Fruit fly (Drosophila melanogaster) whole organism, embryonic: Measurements from ENCODE around the gene CG46412.

Source experiments
- Aef1 ChIP-seq: fragments of 200-800 bp; sonication (Bioruptor generic); IDR thresholded peaks from 3 replicates; pipeline ENCODE4 v1.3.6; 2022; ENCODE audit warnings: missing biosample characterization, missing genetic modification characterization
- Antp ChIP-seq: fragments of 200-800 bp; sonication (Bioruptor generic); optimal IDR thresholded peaks from 3 replicates; lab custom pipeline; 2016; ENCODE audit warnings: missing biosample characterization, missing genetic modification characterization
- Atf6 ChIP-seq: fragments of 200-800 bp; sonication (Bioruptor generic); IDR thresholded peaks from 2 replicates; pipeline ENCODE4 v1.3.6; 2022; ENCODE audit warnings: missing biosample characterization, missing genetic modification characterization
- BEAF-32 ChIP-seq: fragments of 200-800 bp; sonication (Bioruptor generic); optimal IDR thresholded peaks from 3 replicates; lab custom pipeline; 2017; ENCODE audit warnings: missing biosample characterization, missing genetic modification characterization, mild to moderate bottlenecking, moderate library complexity, missing genetic modification reagents
- Bteb2 ChIP-seq: fragments of 200-800 bp; sonication (Bioruptor generic); optimal IDR thresholded peaks from 2 replicates; lab custom pipeline; 2016; ENCODE audit warnings: missing biosample characterization, missing genetic modification characterization
- CG11398 ChIP-seq: fragments of 200-800 bp; sonication (Bioruptor generic); optimal IDR thresholded peaks from 2 replicates; lab custom pipeline; 2016; ENCODE audit warnings: missing biosample characterization, missing genetic modification characterization
- CG11456 ChIP-seq: fragments of 200-800 bp; sonication (Bioruptor generic); IDR thresholded peaks from 3 replicates; pipeline ENCODE4 v1.3.6; 2022; ENCODE audit warnings: missing biosample characterization, missing genetic modification characterization
- CG12659 ChIP-seq: fragments of 200-800 bp; sonication (Bioruptor generic); optimal IDR thresholded peaks from 3 replicates; lab custom pipeline; 2017; ENCODE audit warnings: mild to moderate bottlenecking, missing biosample characterization, missing genetic modification reagents, missing genetic modification characterization
- CG13624 ChIP-seq: fragments of 200-800 bp; sonication (Bioruptor generic); optimal IDR thresholded peaks from 2 replicates; lab custom pipeline; 2016; ENCODE audit warnings: missing biosample characterization, missing genetic modification characterization
- CG15073 ChIP-seq: fragments of 200-800 bp; sonication (Bioruptor generic); optimal IDR thresholded peaks from 2 replicates; lab custom pipeline; 2016; ENCODE audit warnings: missing biosample characterization, missing genetic modification characterization
- CG17361 ChIP-seq: fragments of 200-800 bp; sonication (Bioruptor generic); IDR thresholded peaks from 3 replicates; pipeline ENCODE4 v1.3.6; 2022; ENCODE audit warnings: missing biosample characterization, missing genetic modification characterization
- CG17568 ChIP-seq: fragments of 200-800 bp; sonication (Bioruptor generic); optimal IDR thresholded peaks from 2 replicates; lab custom pipeline; 2018; ENCODE audit warnings: missing biosample characterization, mild to moderate bottlenecking, missing genetic modification characterization, moderate library complexity
- CG2129 ChIP-seq: fragments of 200-800 bp; sonication (Bioruptor generic); IDR thresholded peaks from 2 replicates; pipeline ENCODE4 v1.3.6; 2022; ENCODE audit warnings: missing biosample characterization, missing genetic modification characterization; ENCODE audit not compliant: partially characterized antibody
- CG2875 ChIP-seq: fragments of 200-800 bp; sonication (Bioruptor generic); optimal IDR thresholded peaks from 2 replicates; lab custom pipeline; 2017; ENCODE audit warnings: missing biosample characterization, mild to moderate bottlenecking, missing genetic modification characterization, missing genetic modification reagents
- CG3407 ChIP-seq: fragments of 200-800 bp; sonication (Bioruptor generic); optimal IDR thresholded peaks from 2 replicates; lab custom pipeline; 2018; ENCODE audit warnings: missing biosample characterization, mild to moderate bottlenecking, missing genetic modification characterization
- CG34376 ChIP-seq: fragments of 200-800 bp; sonication (Bioruptor generic); optimal IDR thresholded peaks from 2 replicates; lab custom pipeline; 2018; ENCODE audit warnings: missing biosample characterization, mild to moderate bottlenecking, missing genetic modification characterization
- CG6272 ChIP-seq: fragments of 200-800 bp; sonication (Bioruptor generic); IDR thresholded peaks from 2 replicates; pipeline ENCODE4 v1.3.6; 2022; ENCODE audit warnings: missing biosample characterization, missing genetic modification characterization
- CG8281 ChIP-seq: fragments of 200-800 bp; sonication (Bioruptor generic); optimal IDR thresholded peaks from 2 replicates; lab custom pipeline; 2018; ENCODE audit warnings: missing biosample characterization, mild to moderate bottlenecking, missing genetic modification characterization, moderate library complexity
- CG8478 ChIP-seq: fragments of >200 bp; optimal IDR thresholded peaks from 2 replicates; lab custom pipeline; 2018
- Chrac-16 ChIP-seq: fragments of 200-800 bp; sonication (Bioruptor generic); optimal IDR thresholded peaks from 3 replicates; lab custom pipeline; 2016; ENCODE audit warnings: missing biosample characterization, missing genetic modification characterization
- CoRest ChIP-seq: fragments of 200-800 bp; sonication (Bioruptor generic); optimal IDR thresholded peaks from 3 replicates; lab custom pipeline; 2018; ENCODE audit warnings: missing biosample characterization, mild to moderate bottlenecking, missing genetic modification characterization, moderate library complexity
- Dref ChIP-seq: fragments of 200-800 bp; sonication (Bioruptor generic); IDR thresholded peaks from 2 replicates; pipeline ENCODE4 v1.3.6; 2022; ENCODE audit warnings: missing biosample characterization, missing genetic modification characterization
- GATAe ChIP-seq: fragments of 200-800 bp; sonication (Bioruptor generic); conservative IDR thresholded peaks from 2 replicates; pipeline ENCODE4 v1.3.6; 2022; ENCODE audit warnings: missing biosample characterization, missing genetic modification characterization
- H15 ChIP-seq: fragments of 200-800 bp; sonication (Bioruptor generic); IDR thresholded peaks from 3 replicates; pipeline ENCODE4 v1.3.6; 2022; ENCODE audit warnings: missing biosample characterization, missing genetic modification characterization
- HmgZ ChIP-seq: fragments of 200-800 bp; sonication (Bioruptor generic); optimal IDR thresholded peaks from 2 replicates; lab custom pipeline; 2018; ENCODE audit warnings: missing biosample characterization, mild to moderate bottlenecking, missing genetic modification characterization
- Hmx ChIP-seq: fragments of 200-800 bp; sonication (Bioruptor generic); optimal IDR thresholded peaks from 2 replicates; lab custom pipeline; 2016; ENCODE audit warnings: missing biosample characterization, missing genetic modification characterization
- Mad ChIP-seq: fragments of 200-800 bp; sonication (Bioruptor generic); optimal IDR thresholded peaks from 2 replicates; lab custom pipeline; 2016; ENCODE audit warnings: missing biosample characterization, missing genetic modification characterization
- Six4 ChIP-seq: fragments of 200-800 bp; sonication (Bioruptor generic); optimal IDR thresholded peaks from 2 replicates; lab custom pipeline; 2016; ENCODE audit warnings: missing biosample characterization, missing genetic modification characterization
- Sox100B ChIP-seq: fragments of 200-800 bp; sonication (Bioruptor generic); optimal IDR thresholded peaks from 3 replicates; lab custom pipeline; 2018; ENCODE audit warnings: missing biosample characterization, mild to moderate bottlenecking, missing genetic modification characterization
- Spps ChIP-seq: fragments of 200-800 bp; sonication (Bioruptor generic); optimal IDR thresholded peaks from 2 replicates; lab custom pipeline; 2018; ENCODE audit warnings: missing biosample characterization, mild to moderate bottlenecking, missing genetic modification characterization
- Sry-δ ChIP-seq: fragments of 200-800 bp; sonication (Bioruptor generic); optimal IDR thresholded peaks from 2 replicates; lab custom pipeline; 2016; ENCODE audit warnings: missing biosample characterization, missing genetic modification characterization
- Taf1 ChIP-seq: fragments of 200-800 bp; sonication (Bioruptor generic); IDR thresholded peaks from 2 replicates; pipeline ENCODE4 v1.3.6; 2022; ENCODE audit warnings: missing biosample characterization, missing genetic modification characterization
- Trl ChIP-seq, 3 experiments: fragments of >200 bp in 2 of 3; fragments of 200-800 bp in 1 of 3; sonication (Bioruptor generic) in 1 of 3; optimal IDR thresholded peaks; 2 replicates in 1 of 3; 3 replicates in 2 of 3; lab custom pipeline; 2016 to 2017; ENCODE audit warnings: missing biosample characterization in 1 of 3, missing genetic modification characterization in 1 of 3
- ara ChIP-seq: fragments of 200-800 bp; sonication (Bioruptor generic); IDR thresholded peaks from 2 replicates; pipeline ENCODE4 v1.3.6; 2022; ENCODE audit warnings: missing biosample characterization, missing genetic modification characterization
- bowl ChIP-seq: fragments of 200-800 bp; sonication (Bioruptor generic); IDR thresholded peaks from 2 replicates; pipeline ENCODE4 v1.3.6; 2022; ENCODE audit warnings: missing biosample characterization, missing genetic modification characterization
- cato ChIP-seq: fragments of 200-800 bp; sonication (Bioruptor generic); optimal IDR thresholded peaks from 2 replicates; lab custom pipeline; 2016; ENCODE audit warnings: missing biosample characterization, missing genetic modification characterization, borderline replicate concordance
- chn ChIP-seq: fragments of 200-800 bp; sonication (Bioruptor generic); optimal IDR thresholded peaks from 2 replicates; lab custom pipeline; 2016; ENCODE audit warnings: missing biosample characterization, missing genetic modification characterization
- disco-r ChIP-seq: fragments of 200-800 bp; sonication (Bioruptor generic); optimal IDR thresholded peaks from 2 replicates; lab custom pipeline; 2016; ENCODE audit warnings: missing biosample characterization, missing genetic modification characterization
- eve ChIP-seq, 2 experiments: fragments of >200 bp; optimal IDR thresholded peaks; 2 replicates each; lab custom pipeline; 2017; ENCODE audit warnings: missing biosample characterization in 2 of 2, missing genetic modification characterization in 2 of 2
- gcm2 ChIP-seq: fragments of 200-800 bp; sonication (Bioruptor generic); optimal IDR thresholded peaks from 2 replicates; lab custom pipeline; 2016; ENCODE audit warnings: missing biosample characterization, missing genetic modification characterization
- ham ChIP-seq: fragments of 200-800 bp; sonication (Bioruptor generic); IDR thresholded peaks from 2 replicates; pipeline ENCODE4 v1.3.6; 2022; ENCODE audit warnings: missing biosample characterization, missing genetic modification characterization
- hth ChIP-seq: fragments of >200 bp; optimal IDR thresholded peaks from 2 replicates; lab custom pipeline; 2017; ENCODE audit warnings: inconsistent platforms
- jigr1 ChIP-seq: fragments of 200-800 bp; sonication (Bioruptor generic); IDR thresholded peaks from 3 replicates; pipeline ENCODE4 v1.3.6; 2022; ENCODE audit warnings: missing biosample characterization, missing genetic modification characterization
- onecut ChIP-seq: fragments of 200-800 bp; sonication (Bioruptor generic); IDR thresholded peaks from 2 replicates; pipeline ENCODE4 v1.3.6; 2022; ENCODE audit warnings: missing biosample characterization, missing genetic modification characterization
- run ChIP-seq: fragments of 200-800 bp; sonication (Bioruptor generic); optimal IDR thresholded peaks from 3 replicates; lab custom pipeline; 2018; ENCODE audit warnings: missing biosample characterization, mild to moderate bottlenecking, missing genetic modification characterization
- sens ChIP-seq: fragments of 200-800 bp; sonication (Bioruptor generic); peaks from one replicate; lab custom pipeline; 2016; ENCODE audit warnings: missing biosample characterization, missing genetic modification characterization
- slbo ChIP-seq: fragments of 200-800 bp; sonication (Bioruptor generic); IDR thresholded peaks from 2 replicates; pipeline ENCODE4 v1.3.6; 2022; ENCODE audit warnings: missing biosample characterization, missing genetic modification characterization
- sna ChIP-seq: fragments of 200-800 bp; sonication (Bioruptor generic); IDR thresholded peaks from 2 replicates; pipeline ENCODE4 v1.3.6; 2022; ENCODE audit warnings: missing biosample characterization, missing genetic modification characterization; ENCODE audit not compliant: partially characterized antibody
- stwl ChIP-seq: fragments of 200-800 bp; sonication (Bioruptor generic); optimal IDR thresholded peaks from 3 replicates; lab custom pipeline; 2018; ENCODE audit warnings: missing biosample characterization, mild to moderate bottlenecking, missing genetic modification characterization, moderate library complexity
- trem ChIP-seq: fragments of 200-800 bp; optimal IDR thresholded peaks from 3 replicates; lab custom pipeline; 2019; ENCODE audit warnings: missing biosample characterization, mild to moderate bottlenecking, missing genetic modification characterization, moderate library complexity
- trh ChIP-seq: fragments of 200-800 bp; sonication (Bioruptor generic); optimal IDR thresholded peaks from 2 replicates; lab custom pipeline; 2016; ENCODE audit warnings: missing biosample characterization, missing genetic modification characterization
- unpg ChIP-seq: fragments of 200-800 bp; sonication (Bioruptor generic); optimal IDR thresholded peaks from 3 replicates; lab custom pipeline; 2018; ENCODE audit warnings: missing biosample characterization, mild to moderate bottlenecking, missing genetic modification characterization, moderate library complexity
- zfh2 ChIP-seq: fragments of 200-800 bp; sonication (Bioruptor generic); optimal IDR thresholded peaks from 2 replicates; lab custom pipeline; 2016; ENCODE audit warnings: missing biosample characterization, missing genetic modification characterization

Gene CG46412

dm6 chr3L:11540330-11540702, 23.6 kb downstream of the CG46412 start (continued):
- TF ChIP-seq onecut (GFP tag; lab: Robert Waterston, UW) (peak; percentile 29; the same call in 1 of the 2 replicates), CG11456 (GFP tag; lab: Robert Waterston, UW) (0 out of 3 replicates have a peak, but pooled peaks have one; percentile 43), gcm2 (GFP tag; lab: Kevin White, UChicago) (no peak), CG8281 (tag; lab: Kevin White, UChicago) (no peak), CG8478 (lab: Kevin White, UChicago) (no peak), Six4 (GFP tag; lab: Kevin White, UChicago) (no peak), ara (GFP tag; lab: Robert Waterston, UW) (0 out of 2 replicates have a peak, but pooled peaks have one; percentile 38), CG17361 (GFP tag; lab: Robert Waterston, UW) (no peak), trem (tag; lab: Kevin White, UChicago) (no peak), Atf6 (GFP tag; lab: Robert Waterston, UW) (no peak), CG34376 (peak; percentile 4), GATAe (GFP tag; lab: Robert Waterston, UW) (no peak), trh (GFP tag; lab: Kevin White, UChicago) (no peak), cato (GFP tag; lab: Kevin White, UChicago) (no peak), sens (GFP tag; lab: Kevin White, UChicago) (peak; percentile 24), ham (GFP tag; lab: Robert Waterston, UW) (no peak), CG11398 (peak; percentile 6), CoRest (tag; lab: Kevin White, UChicago) (peak; percentile 5), eve (GFP tag; optimal IDR thresholded peaks at IDR 0.05; lab: Kevin White, UChicago) (peak in 1 of 2 experiments; percentile 16), Trl (optimal IDR thresholded peaks at IDR 0.05; lab: Kevin White, UChicago) (no peak), Trl (GFP tag; optimal IDR thresholded peaks at IDR 0.05; lab: Kevin White, UChicago) (peak; percentile 17), Spps (tag; lab: Kevin White, UChicago) (no peak), Chrac-16 (GFP tag; lab: Kevin White, UChicago) (no peak), CG13624 (GFP tag; lab: Kevin White, UChicago) (no peak), run (no peak), Aef1 (GFP tag; lab: Robert Waterston, UW) (no peak), CG12659 (GFP tag; lab: Kevin White, UChicago) (peak; percentile 13), slbo (GFP tag; lab: Robert Waterston, UW) (no peak), H15 (GFP tag; lab: Robert Waterston, UW) (no peak), jigr1 (GFP tag; lab: Robert Waterston, UW) (no peak), hth (lab: Kevin White, UChicago) (no peak), Dref (GFP tag; lab: Robert Waterston, UW) (no peak), CG3407 (GFP tag; lab: Kevin White, UChicago) (peak; percentile 63), CG2875 (GFP tag; lab: Kevin White, UChicago) (peak; percentile 62), CG2129 (GFP tag; lab: Robert Waterston, UW) (no peak), zfh2 (GFP tag; lab: Kevin White, UChicago) (no peak), Antp (GFP tag; lab: Kevin White, UChicago) (no peak), stwl (tag; lab: Kevin White, UChicago) (no peak), Mad (GFP tag; lab: Kevin White, UChicago) (no peak), Taf1 (no peak), BEAF-32 (GFP tag; lab: Kevin White, UChicago) (no peak), sna (GFP tag; lab: Robert Waterston, UW) (no peak), Sox100B (GFP tag; lab: Kevin White, UChicago) (peak; percentile 49), disco-r (no peak), CG15073 (GFP tag; lab: Kevin White, UChicago) (no peak), chn (GFP tag; lab: Kevin White, UChicago) (no peak), Bteb2 (GFP tag; lab: Kevin White, UChicago) (no peak), Hmx (no peak), unpg (peak; percentile 38), bowl (GFP tag; lab: Robert Waterston, UW) (no peak), CG17568 (peak; percentile 75), Sry-δ (no peak), CG6272 (no peak), HmgZ (tag; lab: Kevin White, UChicago) (no peak)
